Fruit fly (Drosophila melanogaster) whole organism: ENCODE data around the gene Proc-R.

Experiments
- CG8478 ChIP-seq: fragments of >200 bp; optimal IDR thresholded peaks from 2 replicates; lab custom pipeline; 2018; ENCODE audit warnings: inconsistent platforms
- Dll ChIP-seq: fragments of >200 bp; optimal IDR thresholded peaks from 2 replicates; lab custom pipeline; 2017
- EcR ChIP-seq, 2 experiments: fragments of >200 bp; optimal IDR thresholded peaks; 2 replicates each; lab custom pipeline; 2017; ENCODE audit warnings: missing biosample characterization in 2 of 2, missing genetic modification characterization in 2 of 2, missing genetic modification reagents in 2 of 2
- pan ChIP-seq: fragments of >200 bp; optimal IDR thresholded peaks from 2 replicates; lab custom pipeline; 2017
- psq ChIP-seq: fragments of >200 bp; optimal IDR thresholded peaks from 2 replicates; lab custom pipeline; 2017
- usp ChIP-seq: fragments of >200 bp; optimal IDR thresholded peaks from 2 replicates; lab custom pipeline; 2017; ENCODE audit warnings: missing biosample characterization, missing genetic modification characterization, mixed read lengths

The Proc-R gene

DNA sequence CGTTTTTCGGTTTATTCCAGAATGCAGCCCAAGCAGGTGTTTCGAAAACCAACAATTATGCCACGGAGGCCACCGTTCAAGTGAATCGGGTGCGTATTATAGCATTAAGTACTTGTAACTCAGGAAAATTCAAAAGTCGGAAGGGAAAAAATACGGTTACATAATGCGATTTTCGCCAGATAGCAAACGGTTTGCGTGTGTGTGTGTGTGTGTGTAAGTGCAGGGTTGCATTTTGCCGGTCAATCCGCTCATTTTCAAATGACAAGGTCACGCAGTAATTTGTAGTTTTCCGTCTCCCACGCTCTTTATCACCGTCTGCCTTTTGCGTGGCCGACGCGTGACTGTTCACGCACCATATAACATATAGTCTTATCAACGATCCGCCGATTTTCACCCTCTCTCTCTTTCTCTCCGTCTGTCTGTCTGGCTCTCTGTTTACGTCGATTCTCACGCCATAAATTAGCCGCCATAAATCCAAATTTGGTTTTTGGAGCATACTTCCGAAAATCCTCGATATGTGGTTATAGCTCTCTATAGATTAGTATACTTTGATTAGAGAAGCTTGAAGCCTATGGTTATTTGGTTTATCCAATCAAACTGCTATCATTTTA is 4.8 kb upstream of the Proc-R start:
- TF ChIP-seq Dll (lab: Kevin White, UChicago) (no peak), psq (no peak)

DNA sequence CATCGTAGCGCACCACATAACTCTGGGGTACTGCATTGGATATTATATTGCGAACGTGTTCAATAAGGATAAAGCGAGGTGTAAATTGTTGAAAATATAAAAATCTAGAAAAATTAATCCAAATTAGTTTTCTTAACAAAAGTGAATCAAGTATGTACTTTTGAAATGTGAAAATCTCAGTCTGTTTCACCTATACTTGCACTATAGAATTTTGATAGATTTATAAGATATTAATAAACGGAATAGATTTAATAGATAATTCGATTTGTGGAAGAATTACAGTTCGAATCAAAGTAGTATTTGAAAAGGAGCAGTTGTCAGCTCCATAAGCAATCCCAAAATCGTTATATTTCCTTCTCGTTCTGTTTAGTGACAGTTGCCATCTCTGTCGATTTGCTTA is 2.7 kb upstream of the Proc-R start, which contains the start of gene CG7024:
CG7024 (plus strand) TSS at position 301 of the 400 bp plus-strand sequence.
- TF ChIP-seq usp (GFP tag; lab: Kevin White, UChicago): no peak
- no peak for TF ChIP-seq pan (lab: Kevin White, UChicago)
- no peak for TF ChIP-seq EcR (GFP tag; optimal IDR thresholded peaks at IDR 0.05; lab: Kevin White, UChicago)
- TF ChIP-seq psq: no peak

DNA sequence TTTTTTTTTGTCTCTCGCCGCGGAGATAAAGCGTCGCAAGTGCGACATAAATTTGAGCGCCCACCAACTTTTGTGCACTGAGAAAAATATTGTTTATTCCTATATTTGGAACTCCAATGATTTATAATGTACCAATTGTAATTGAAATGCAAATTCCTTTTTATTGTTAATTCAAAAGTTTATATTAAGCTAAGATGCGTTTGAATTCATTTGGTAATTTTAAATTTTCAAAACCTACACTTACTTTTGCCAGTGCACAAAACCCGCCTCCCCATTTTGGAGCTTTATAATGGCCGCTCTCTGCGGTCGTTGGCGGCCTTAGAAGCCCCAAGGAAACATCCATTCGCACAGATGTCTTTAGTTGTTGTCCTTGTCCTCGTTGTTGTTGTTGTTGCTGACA is 54.6 kb downstream of the Proc-R start:
- TF ChIP-seq usp (GFP tag; lab: Kevin White, UChicago): no peak
- TF ChIP-seq psq: no peak
- no peak for TF ChIP-seq pan (lab: Kevin White, UChicago)
- no peak for TF ChIP-seq CG8478
- no peak for TF ChIP-seq Dll (lab: Kevin White, UChicago)
- TF ChIP-seq EcR (GFP tag; optimal IDR thresholded peaks at IDR 0.05; lab: Kevin White, UChicago): no peak

DNA sequence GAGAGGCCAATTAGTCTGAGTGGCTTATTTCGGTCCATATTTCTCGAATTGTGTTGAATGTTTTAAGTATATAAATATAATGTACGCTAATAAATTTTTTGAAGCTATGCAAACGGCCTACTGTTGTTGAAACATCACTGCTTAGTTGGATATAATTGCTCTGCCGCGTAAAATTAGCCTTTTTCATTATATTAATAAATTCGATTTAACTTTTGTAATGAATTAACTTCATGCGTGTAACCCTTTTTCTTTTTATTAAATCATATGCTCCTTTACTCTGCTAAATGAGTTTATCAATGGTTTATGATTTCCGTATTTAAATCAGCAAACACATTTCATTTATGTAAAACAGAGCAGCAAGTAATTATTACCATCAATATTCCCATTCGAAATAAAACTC is 62.3 kb downstream of the Proc-R start, which contains the start of gene CG15472:
CG15472 (minus strand) TSS at position 101 of the 400 bp plus-strand sequence.
- TF ChIP-seq EcR (GFP tag; optimal IDR thresholded peaks at IDR 0.05; lab: Kevin White, UChicago): no peak
- no peak for TF ChIP-seq Dll (lab: Kevin White, UChicago)
- TF ChIP-seq usp (GFP tag; lab: Kevin White, UChicago): no peak
- no peak for TF ChIP-seq psq
- no peak for TF ChIP-seq pan (lab: Kevin White, UChicago)
- TF ChIP-seq CG8478: no peak

DNA sequence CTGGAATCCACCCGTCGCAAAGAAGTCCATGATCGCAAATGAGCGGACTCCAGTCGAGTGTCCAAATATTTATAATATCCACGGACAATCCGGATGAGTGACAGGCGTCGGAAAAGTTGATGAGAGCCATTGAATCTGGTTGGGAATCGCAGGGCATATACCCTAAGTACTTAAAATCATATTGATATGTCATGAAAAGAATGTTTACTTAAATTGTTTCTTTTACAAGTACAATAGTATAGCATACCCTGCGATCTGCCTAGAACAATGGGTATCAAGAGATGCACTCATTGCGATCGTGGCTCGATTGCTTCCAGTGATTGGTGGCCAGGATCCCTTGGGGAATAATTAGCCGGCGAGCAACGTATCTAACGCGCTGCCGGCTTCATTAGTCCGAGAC is 63.8 kb downstream of the Proc-R start, which contains the start of gene Klf15:
Klf15 (minus strand) TSS at position 101 of the 400 bp plus-strand sequence.
- no peak for TF ChIP-seq pan (lab: Kevin White, UChicago)

DNA sequence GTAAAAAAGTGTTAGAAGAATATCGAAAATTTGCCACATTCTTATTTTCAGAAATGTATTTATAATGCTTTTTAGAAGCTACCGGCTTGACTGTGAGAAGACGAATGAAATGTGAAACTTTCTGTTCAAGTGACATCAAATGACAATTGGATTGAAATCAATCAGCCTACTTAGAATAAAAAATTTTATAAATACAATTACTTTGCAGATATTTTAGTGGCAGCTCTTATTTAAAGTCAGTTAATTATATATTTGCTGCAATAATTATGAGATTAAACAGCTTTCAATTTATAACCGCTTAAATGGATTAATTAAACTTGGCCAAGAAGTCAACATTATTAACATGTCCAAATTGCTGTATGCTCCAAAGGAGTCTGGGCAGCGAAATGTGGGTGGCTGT is 69.6 kb downstream of the Proc-R start, which contains the start of gene CG2871:
CG2871 (minus strand) TSS at position 101 of the 400 bp plus-strand sequence.
- TF ChIP-seq EcR (GFP tag; optimal IDR thresholded peaks at IDR 0.05; lab: Kevin White, UChicago): no peak
- no peak for TF ChIP-seq pan (lab: Kevin White, UChicago)
- TF ChIP-seq usp (GFP tag; lab: Kevin White, UChicago): no peak
